Fruit fly (Drosophila melanogaster) whole organism, embryonic: ENCODE data around the gene CG9467.

Experiments used
- CG1024 ChIP-seq: fragments of 200-800 bp; sonication (Bioruptor generic); IDR thresholded peaks from 2 replicates; pipeline ENCODE4 v1.3.6; 2022; ENCODE audit warnings: missing biosample characterization, missing genetic modification characterization
- CG13296 ChIP-seq: fragments of 200-800 bp; sonication (Bioruptor generic); optimal IDR thresholded peaks from 3 replicates; lab custom pipeline; 2018; ENCODE audit warnings: missing biosample characterization, mild to moderate bottlenecking, missing genetic modification characterization
- CG16863 ChIP-seq: fragments of 200-800 bp; sonication (Bioruptor generic); optimal IDR thresholded peaks from 3 replicates; lab custom pipeline; 2016; ENCODE audit warnings: missing biosample characterization, missing genetic modification characterization
- CG17359 ChIP-seq: fragments of 200-800 bp; sonication (Bioruptor generic); optimal IDR thresholded peaks from 3 replicates; lab custom pipeline; 2018; ENCODE audit warnings: missing biosample characterization, mild to moderate bottlenecking, missing genetic modification characterization, moderate library complexity
- CG17912 ChIP-seq: fragments of 200-800 bp; sonication (Bioruptor generic); optimal IDR thresholded peaks from 2 replicates; lab custom pipeline; 2018; ENCODE audit warnings: missing biosample characterization, mild to moderate bottlenecking, missing genetic modification characterization
- CG18476 ChIP-seq: fragments of 200-800 bp; sonication (Bioruptor generic); optimal IDR thresholded peaks from 2 replicates; lab custom pipeline; 2016; ENCODE audit warnings: missing biosample characterization, mild to moderate bottlenecking, missing genetic modification characterization
- CG30020 ChIP-seq: fragments of 200-800 bp; optimal IDR thresholded peaks from 2 replicates; lab custom pipeline; 2019; ENCODE audit warnings: missing biosample characterization, mild to moderate bottlenecking, missing genetic modification characterization, moderate library complexity
- CG32532 ChIP-seq: fragments of 200-800 bp; sonication (Bioruptor generic); IDR thresholded peaks from 2 replicates; pipeline ENCODE4 v1.3.6; 2022; ENCODE audit warnings: missing biosample characterization, missing genetic modification characterization
- CG42726 ChIP-seq: fragments of 200-800 bp; sonication (Bioruptor generic); IDR thresholded peaks from 2 replicates; pipeline ENCODE4 v1.3.6; 2022; ENCODE audit warnings: missing biosample characterization, missing genetic modification characterization; ENCODE audit not compliant: partially characterized antibody
- CG4282 ChIP-seq: fragments of 200-800 bp; sonication (Bioruptor generic); optimal IDR thresholded peaks from 2 replicates; lab custom pipeline; 2016; ENCODE audit warnings: missing biosample characterization, missing genetic modification characterization
- CG4854 ChIP-seq: fragments of 200-800 bp; sonication (Bioruptor generic); optimal IDR thresholded peaks from 2 replicates; lab custom pipeline; 2016; ENCODE audit warnings: missing biosample characterization, missing genetic modification characterization, inconsistent platforms
- CG5953 ChIP-seq: fragments of 200-800 bp; sonication (Bioruptor generic); IDR thresholded peaks from 2 replicates; pipeline ENCODE4 v1.3.6; 2022; ENCODE audit warnings: missing biosample characterization, missing genetic modification characterization
- CG6254 ChIP-seq: fragments of 200-800 bp; sonication (Bioruptor generic); optimal IDR thresholded peaks from 3 replicates; lab custom pipeline; 2017; ENCODE audit warnings: mild to moderate bottlenecking, missing biosample characterization, missing genetic modification reagents, missing genetic modification characterization
- CG7987 ChIP-seq: fragments of 200-800 bp; sonication (Bioruptor generic); optimal IDR thresholded peaks from 2 replicates; lab custom pipeline; 2018; ENCODE audit warnings: missing biosample characterization, mild to moderate bottlenecking, missing genetic modification characterization, moderate library complexity
- CG8089 ChIP-seq: fragments of 200-800 bp; sonication (Bioruptor generic); optimal IDR thresholded peaks from 3 replicates; lab custom pipeline; 2016; ENCODE audit warnings: missing biosample characterization, missing genetic modification characterization
- Camta ChIP-seq: fragments of 200-800 bp; sonication (Bioruptor generic); optimal IDR thresholded peaks from 2 replicates; lab custom pipeline; 2016; ENCODE audit warnings: missing biosample characterization, missing genetic modification characterization
- D ChIP-seq, 2 experiments: fragments of 200-800 bp in 1 of 2; fragments of >200 bp in 1 of 2; sonication (Bioruptor generic) in 1 of 2; optimal IDR thresholded peaks; 2 replicates in 1 of 2; 3 replicates in 1 of 2; lab custom pipeline; 2017; ENCODE audit warnings: mild to moderate bottlenecking in 1 of 2, missing biosample characterization in 1 of 2, missing genetic modification characterization in 1 of 2, missing genetic modification reagents in 1 of 2
- Doc3 ChIP-seq: fragments of 200-800 bp; sonication (Bioruptor generic); IDR thresholded peaks from 3 replicates; pipeline ENCODE4 v1.3.6; 2022; ENCODE audit warnings: missing biosample characterization, missing genetic modification characterization; ENCODE audit not compliant: partially characterized antibody
- E2f1 ChIP-seq: fragments of 200-800 bp; sonication (Bioruptor generic); IDR thresholded peaks from 2 replicates; pipeline ENCODE4 v1.3.6; 2022; ENCODE audit warnings: missing biosample characterization, missing genetic modification characterization
- ERR ChIP-seq: fragments of 200-800 bp; sonication (Bioruptor generic); optimal IDR thresholded peaks from 2 replicates; lab custom pipeline; 2016; ENCODE audit warnings: missing biosample characterization, missing genetic modification characterization
- Gsc ChIP-seq: fragments of 200-800 bp; sonication (Bioruptor generic); IDR thresholded peaks from 2 replicates; pipeline ENCODE4 v1.3.6; 2022; ENCODE audit warnings: missing biosample characterization, missing genetic modification characterization
- H2.0 ChIP-seq: fragments of 200-800 bp; sonication (Bioruptor generic); IDR thresholded peaks from 2 replicates; pipeline ENCODE4 v1.3.6; 2022; ENCODE audit warnings: missing biosample characterization, missing genetic modification characterization
- HLH3B ChIP-seq: fragments of 200-800 bp; sonication (Bioruptor generic); IDR thresholded peaks from 2 replicates; pipeline ENCODE4 v1.3.6; 2022; ENCODE audit warnings: missing biosample characterization, missing genetic modification characterization
- HLH4C ChIP-seq: fragments of 200-800 bp; sonication (Bioruptor generic); IDR thresholded peaks from 3 replicates; pipeline ENCODE4 v1.3.6; 2022; ENCODE audit warnings: missing biosample characterization, missing genetic modification characterization; ENCODE audit not compliant: partially characterized antibody
- HLHmδ ChIP-seq: fragments of 200-800 bp; sonication (Bioruptor generic); optimal IDR thresholded peaks from 2 replicates; lab custom pipeline; 2018; ENCODE audit warnings: missing biosample characterization, mild to moderate bottlenecking, missing genetic modification characterization, moderate library complexity
- Kr ChIP-seq: fragments of 200-800 bp; sonication (Bioruptor generic); optimal IDR thresholded peaks from 2 replicates; lab custom pipeline; 2017; ENCODE audit warnings: missing biosample characterization, mild to moderate bottlenecking, missing genetic modification characterization
- Lim3 ChIP-seq: fragments of 200-800 bp; sonication (Bioruptor generic); IDR thresholded peaks from 2 replicates; pipeline ENCODE4 v1.3.6; 2022; ENCODE audit warnings: missing biosample characterization, missing genetic modification characterization
- NC2β ChIP-seq: fragments of 200-800 bp; sonication (Bioruptor generic); optimal IDR thresholded peaks from 2 replicates; lab custom pipeline; 2016; ENCODE audit warnings: missing biosample characterization, missing genetic modification characterization
- Side ChIP-seq: fragments of 200-800 bp; sonication (Bioruptor generic); optimal IDR thresholded peaks from 2 replicates; lab custom pipeline; 2016; ENCODE audit warnings: missing biosample characterization, missing genetic modification characterization
- Taf1 ChIP-seq: fragments of 200-800 bp; sonication (Bioruptor generic); IDR thresholded peaks from 2 replicates; pipeline ENCODE4 v1.3.6; 2022; ENCODE audit warnings: missing biosample characterization, missing genetic modification characterization
- Usf ChIP-seq: fragments of 200-800 bp; sonication (Bioruptor generic); optimal IDR thresholded peaks from 2 replicates; lab custom pipeline; 2017; ENCODE audit warnings: missing genotype, missing biosample characterization, missing genetic modification characterization
- ap ChIP-seq: fragments of 200-800 bp; sonication (Bioruptor generic); IDR thresholded peaks from 2 replicates; pipeline ENCODE4 v1.3.6; 2022; ENCODE audit warnings: missing biosample characterization, missing genetic modification characterization
- caup ChIP-seq: fragments of 200-800 bp; sonication (Bioruptor generic); optimal IDR thresholded peaks from 3 replicates; lab custom pipeline; 2017; ENCODE audit warnings: missing biosample characterization, mild to moderate bottlenecking, missing genetic modification characterization, moderate library complexity; ENCODE audit not compliant: severe bottlenecking
- chn ChIP-seq: fragments of 200-800 bp; sonication (Bioruptor generic); optimal IDR thresholded peaks from 2 replicates; lab custom pipeline; 2016; ENCODE audit warnings: missing biosample characterization, missing genetic modification characterization
- dm ChIP-seq: fragments of 200-800 bp; sonication (Bioruptor generic); optimal IDR thresholded peaks from 3 replicates; lab custom pipeline; 2016; ENCODE audit warnings: missing biosample characterization, missing genetic modification characterization
- dmrt11E ChIP-seq: fragments of 200-800 bp; sonication (Bioruptor generic); optimal IDR thresholded peaks from 3 replicates; lab custom pipeline; 2018; ENCODE audit warnings: missing biosample characterization, mild to moderate bottlenecking, missing genetic modification characterization, moderate library complexity
- emc ChIP-seq: fragments of 200-800 bp; sonication (Bioruptor generic); optimal IDR thresholded peaks from 2 replicates; lab custom pipeline; 2016; ENCODE audit warnings: missing biosample characterization, missing genetic modification characterization
- ewg ChIP-seq: fragments of 200-800 bp; sonication (Bioruptor generic); optimal IDR thresholded peaks from 3 replicates; lab custom pipeline; 2017; ENCODE audit warnings: mild to moderate bottlenecking, missing biosample characterization, missing genetic modification reagents, missing genetic modification characterization
- gcm ChIP-seq: fragments of 200-800 bp; sonication (Bioruptor generic); optimal IDR thresholded peaks from 2 replicates; lab custom pipeline; 2019; ENCODE audit warnings: missing biosample characterization, mild to moderate bottlenecking, missing genetic modification characterization, moderate library complexity
- hkb ChIP-seq, 2 experiments: fragments of 200-800 bp in 1 of 2; fragments of >200 bp in 1 of 2; sonication (Bioruptor generic) in 1 of 2; IDR thresholded peaks in 1 of 2; optimal IDR thresholded peaks in 1 of 2; 2 replicates each; pipeline versions ENCODE4 v1.3.6 to Lab custom; 2017 to 2022; ENCODE audit warnings: missing biosample characterization in 1 of 2, missing genetic modification characterization in 1 of 2
- insv ChIP-seq, 2 experiments: fragments of 200-800 bp; sonication (Bioruptor generic); optimal IDR thresholded peaks; 3 replicates each; lab custom pipeline; 2016 to 2018; ENCODE audit warnings: missing biosample characterization in 2 of 2, missing genetic modification characterization in 2 of 2
- mld ChIP-seq: fragments of 200-800 bp; sonication (Bioruptor generic); IDR thresholded peaks from 3 replicates; pipeline ENCODE4 v1.3.6; 2022; ENCODE audit warnings: missing biosample characterization, missing genetic modification characterization; ENCODE audit not compliant: partially characterized antibody
- onecut ChIP-seq: fragments of 200-800 bp; sonication (Bioruptor generic); IDR thresholded peaks from 2 replicates; pipeline ENCODE4 v1.3.6; 2022; ENCODE audit warnings: missing biosample characterization, missing genetic modification characterization
- org-1 ChIP-seq: fragments of 200-800 bp; sonication (Bioruptor generic); optimal IDR thresholded peaks from 2 replicates; lab custom pipeline; 2017; ENCODE audit warnings: missing biosample characterization, missing genetic modification characterization
- pnt ChIP-seq: fragments of 200-800 bp; sonication (Bioruptor generic); optimal IDR thresholded peaks from 3 replicates; lab custom pipeline; 2016; ENCODE audit warnings: missing biosample characterization, missing genetic modification characterization
- sisA ChIP-seq: fragments of 200-800 bp; sonication (Bioruptor generic); IDR thresholded peaks from 2 replicates; pipeline ENCODE4 v1.3.6; 2022; ENCODE audit warnings: missing biosample characterization, missing genetic modification characterization
- tap ChIP-seq: fragments of 200-800 bp; optimal IDR thresholded peaks from 3 replicates; lab custom pipeline; 2019; ENCODE audit warnings: missing biosample characterization, mild to moderate bottlenecking, missing genetic modification characterization, moderate library complexity
- tin ChIP-seq: fragments of 200-800 bp; sonication (Bioruptor generic); optimal IDR thresholded peaks from 3 replicates; lab custom pipeline; 2016; ENCODE audit warnings: missing biosample characterization, missing genetic modification characterization
- toy ChIP-seq: fragments of 200-800 bp; sonication (Bioruptor generic); IDR thresholded peaks from 2 replicates; pipeline ENCODE4 v1.3.6; 2022; ENCODE audit warnings: missing biosample characterization, missing genetic modification characterization

CG9467 gene

dm6 chr3R:9777941-9778360, 22.9 kb downstream of the CG9467 start, which contains the start of gene RpS29 (continued):
- TF ChIP-seq Lim3 (GFP tag; lab: Robert Waterston, UW): peak; percentile 46; the same call in 1 of the 2 replicates
- TF ChIP-seq CG4854 (GFP tag; lab: Kevin White, UChicago): peak; percentile 57
- TF ChIP-seq emc (GFP tag; lab: Kevin White, UChicago): peak; percentile 83
- peak; percentile 86 for TF ChIP-seq Side (GFP tag; lab: Kevin White, UChicago)
- TF ChIP-seq insv (GFP tag; optimal IDR thresholded peaks at IDR 0.05; lab: Kevin White, UChicago): peak in 1 of 2 experiments; percentile 73
- peak; percentile 64 for TF ChIP-seq CG17359 (tag; lab: Kevin White, UChicago)
- peak; percentile 89 for TF ChIP-seq CG32532
- peak; percentile 72 for TF ChIP-seq Camta (GFP tag; lab: Kevin White, UChicago)
- peak; percentile 74 for TF ChIP-seq H2.0
- TF ChIP-seq CG5953 (GFP tag; lab: Robert Waterston, UW): peak; percentile 60
- TF ChIP-seq CG8089 (GFP tag; lab: Kevin White, UChicago): peak; percentile 80
- peak; percentile 90 for TF ChIP-seq CG13296 (GFP tag; lab: Kevin White, UChicago)
- TF ChIP-seq NC2β (GFP tag; lab: Kevin White, UChicago): peak; percentile 96
- TF ChIP-seq pnt (GFP tag; lab: Kevin White, UChicago): peak; percentile 73
- peak; percentile 74 for TF ChIP-seq gcm (GFP tag; lab: Kevin White, UChicago)
- peak; percentile 58 for TF ChIP-seq Usf
- peak; percentile 88 for TF ChIP-seq CG17912
- TF ChIP-seq dm (GFP tag; lab: Kevin White, UChicago): peak; percentile 97
- TF ChIP-seq ERR (GFP tag; lab: Kevin White, UChicago): peak; percentile 85
- TF ChIP-seq ewg (GFP tag; lab: Kevin White, UChicago): peak; percentile 57
- TF ChIP-seq CG42726 (GFP tag; lab: Robert Waterston, UW): peak; percentile 98
- TF ChIP-seq CG16863 (GFP tag; lab: Kevin White, UChicago): peak; percentile 77
- peak; percentile 65; the same call in 1 of the 2 replicates for TF ChIP-seq onecut
- peak; percentile 15 for TF ChIP-seq org-1 (GFP tag; lab: Kevin White, UChicago)
- peak; percentile 38 for TF ChIP-seq tap (tag; lab: Kevin White, UChicago)
- no peak for TF ChIP-seq CG6254
- peak; percentile 74 for TF ChIP-seq sisA
- TF ChIP-seq mld (GFP tag; lab: Robert Waterston, UW): peak; percentile 81
- TF ChIP-seq CG30020: peak; percentile 44
- TF ChIP-seq tin: peak; percentile 74
- TF ChIP-seq CG1024: peak; percentile 64
- peak; percentile 92 for TF ChIP-seq caup (GFP tag; lab: Kevin White, UChicago)
- peak; percentile 60 for TF ChIP-seq E2f1
- 0 out of 2 replicates have a peak, but pooled peaks have one; percentile 50 for TF ChIP-seq Taf1 (GFP tag; lab: Robert Waterston, UW)
- TF ChIP-seq dmrt11E (tag; lab: Kevin White, UChicago): peak; percentile 54
- TF ChIP-seq chn (GFP tag; lab: Kevin White, UChicago): peak; percentile 82
- peak; percentile 54 for TF ChIP-seq HLHmδ (GFP tag; lab: Kevin White, UChicago)
- peak; percentile 90 for TF ChIP-seq CG7987
- no peak for TF ChIP-seq Gsc (GFP tag; lab: Robert Waterston, UW)
- TF ChIP-seq ap (GFP tag; lab: Robert Waterston, UW): no peak
- peak; percentile 85 for TF ChIP-seq Doc3 (GFP tag; lab: Robert Waterston, UW)
- no peak for TF ChIP-seq hkb (optimal IDR thresholded peaks at IDR 0.05; lab: Kevin White, UChicago)
- peak; percentile 52 for TF ChIP-seq hkb (GFP tag; IDR thresholded peaks at IDR 0.05; lab: Robert Waterston, UW)
- peak; percentile 82 for TF ChIP-seq HLH4C (GFP tag; lab: Robert Waterston, UW)
- no peak for TF ChIP-seq D (optimal IDR thresholded peaks at IDR 0.05; lab: Kevin White, UChicago)
- peak; percentile 60 for TF ChIP-seq D (GFP tag; optimal IDR thresholded peaks at IDR 0.05; lab: Kevin White, UChicago)
- TF ChIP-seq HLH3B: peak; percentile 73
- peak; percentile 84 for TF ChIP-seq CG4282
- peak; percentile 51; the same call in 1 of the 2 replicates for TF ChIP-seq toy (GFP tag; lab: Robert Waterston, UW)
- peak; percentile 18 for TF ChIP-seq CG18476 (GFP tag; lab: Kevin White, UChicago)
- TF ChIP-seq Kr (GFP tag; lab: Kevin White, UChicago): no peak
